Fruit fly (Drosophila melanogaster) whole organism, embryonic: ENCODE data around the gene Hsp70Ab.

Experiments
- Ada2b ChIP-seq: fragments of 200-800 bp; sonication (Bioruptor generic); IDR thresholded peaks from 2 replicates; pipeline ENCODE4 v1.3.6; 2022; ENCODE audit warnings: missing biosample characterization, missing genetic modification characterization
- Atf3 ChIP-seq: fragments of 200-800 bp; sonication (Bioruptor generic); optimal IDR thresholded peaks from 3 replicates; lab custom pipeline; 2016; ENCODE audit warnings: missing biosample characterization, missing genetic modification characterization
- CG12299 ChIP-seq: fragments of 200-800 bp; sonication (Bioruptor generic); optimal IDR thresholded peaks from 2 replicates; lab custom pipeline; 2018; ENCODE audit warnings: missing biosample characterization, mild to moderate bottlenecking, missing genetic modification characterization
- CG12391 ChIP-seq: fragments of 200-800 bp; sonication (Bioruptor generic); optimal IDR thresholded peaks from 3 replicates; lab custom pipeline; 2018; ENCODE audit warnings: missing biosample characterization, mild to moderate bottlenecking, missing genetic modification characterization, moderate library complexity
- CG15073 ChIP-seq: fragments of 200-800 bp; sonication (Bioruptor generic); optimal IDR thresholded peaks from 2 replicates; lab custom pipeline; 2016; ENCODE audit warnings: missing biosample characterization, missing genetic modification characterization
- CG15269 ChIP-seq: fragments of 200-800 bp; sonication (Bioruptor generic); optimal IDR thresholded peaks from 2 replicates; lab custom pipeline; 2018; ENCODE audit warnings: missing biosample characterization, mild to moderate bottlenecking, missing genetic modification characterization, moderate library complexity
- CG15601 ChIP-seq: fragments of 200-800 bp; sonication (Bioruptor generic); optimal IDR thresholded peaks from 3 replicates; lab custom pipeline; 2019; ENCODE audit warnings: missing biosample characterization, mild to moderate bottlenecking, missing genetic modification characterization, moderate library complexity
- CG2120 ChIP-seq: fragments of 200-800 bp; sonication (Bioruptor generic); optimal IDR thresholded peaks from 3 replicates; lab custom pipeline; 2016; ENCODE audit warnings: missing biosample characterization, missing genetic modification characterization
- CG2199 ChIP-seq: fragments of 200-800 bp; sonication (Bioruptor generic); IDR thresholded peaks from 3 replicates; pipeline ENCODE4 v1.3.6; 2022; ENCODE audit warnings: missing biosample characterization, missing genetic modification characterization
- CG2678 ChIP-seq: fragments of 200-800 bp; sonication (Bioruptor generic); optimal IDR thresholded peaks from 3 replicates; lab custom pipeline; 2019; ENCODE audit warnings: missing biosample characterization, mild to moderate bottlenecking, missing genetic modification characterization, moderate library complexity
- CG2712 ChIP-seq: fragments of 200-800 bp; optimal IDR thresholded peaks from 3 replicates; lab custom pipeline; 2019; ENCODE audit warnings: missing biosample characterization, mild to moderate bottlenecking, missing genetic modification characterization, moderate library complexity
- CG5245 ChIP-seq: fragments of 200-800 bp; sonication (Bioruptor generic); optimal IDR thresholded peaks from 3 replicates; lab custom pipeline; 2016; ENCODE audit warnings: missing biosample characterization, missing genetic modification characterization
- CG6272 ChIP-seq: fragments of 200-800 bp; sonication (Bioruptor generic); IDR thresholded peaks from 2 replicates; pipeline ENCODE4 v1.3.6; 2022; ENCODE audit warnings: missing biosample characterization, missing genetic modification characterization
- CG7372 ChIP-seq: fragments of 200-800 bp; sonication (Bioruptor generic); IDR thresholded peaks from 2 replicates; pipeline ENCODE4 v1.3.6; 2022; ENCODE audit warnings: missing biosample characterization, missing genetic modification characterization
- CG8290 ChIP-seq, 3 experiments: fragments of 200-800 bp; sonication (Bioruptor generic); optimal IDR thresholded peaks; 2 replicates each; lab custom pipeline; 2016 to 2019; ENCODE audit warnings: missing biosample characterization in 3 of 3, missing genetic modification characterization in 3 of 3, mild to moderate bottlenecking in 2 of 3, moderate library complexity in 1 of 3
- CG9609 ChIP-seq: fragments of 200-800 bp; sonication (Bioruptor generic); optimal IDR thresholded peaks from 3 replicates; lab custom pipeline; 2016; ENCODE audit warnings: missing biosample characterization, missing genetic modification characterization
- D19A ChIP-seq: fragments of 200-800 bp; optimal IDR thresholded peaks from 3 replicates; lab custom pipeline; 2019; ENCODE audit warnings: missing biosample characterization, mild to moderate bottlenecking, missing genetic modification characterization, moderate library complexity
- Dref ChIP-seq: fragments of 200-800 bp; sonication (Bioruptor generic); IDR thresholded peaks from 2 replicates; pipeline ENCODE4 v1.3.6; 2022; ENCODE audit warnings: missing biosample characterization, missing genetic modification characterization
- Elba2 ChIP-seq: fragments of 200-800 bp; sonication (Bioruptor generic); optimal IDR thresholded peaks from 3 replicates; lab custom pipeline; 2016; ENCODE audit warnings: missing biosample characterization, missing genetic modification characterization
- Ets65A ChIP-seq: fragments of 200-800 bp; sonication (Bioruptor generic); peaks from one replicate; lab custom pipeline; 2016; ENCODE audit warnings: missing biosample characterization, missing genetic modification characterization
- Fer1 ChIP-seq: fragments of 200-800 bp; sonication (Bioruptor generic); optimal IDR thresholded peaks from 2 replicates; lab custom pipeline; 2017; ENCODE audit warnings: missing biosample characterization, mild to moderate bottlenecking, missing genetic modification characterization
- Fer3 ChIP-seq: fragments of 200-800 bp; sonication (Bioruptor generic); optimal IDR thresholded peaks from 2 replicates; lab custom pipeline; 2018; ENCODE audit warnings: missing biosample characterization, mild to moderate bottlenecking, missing genetic modification characterization, moderate library complexity
- Neu2 ChIP-seq: fragments of 200-800 bp; sonication (Bioruptor generic); optimal IDR thresholded peaks from 3 replicates; lab custom pipeline; 2016; ENCODE audit warnings: missing biosample characterization, missing genetic modification characterization, borderline replicate concordance
- PHDP ChIP-seq: fragments of 200-800 bp; sonication (Bioruptor generic); optimal IDR thresholded peaks from 3 replicates; lab custom pipeline; 2018; ENCODE audit warnings: missing biosample characterization, mild to moderate bottlenecking, missing genetic modification characterization, moderate library complexity
- Pdp1 ChIP-seq, 2 experiments: fragments of 200-800 bp; sonication (Bioruptor generic); optimal IDR thresholded peaks; 3 replicates each; lab custom pipeline; 2016; ENCODE audit warnings: missing biosample characterization in 2 of 2, missing genetic modification characterization in 2 of 2, mild to moderate bottlenecking in 1 of 2, moderate library complexity in 1 of 2
- Rfx ChIP-seq: fragments of 200-800 bp; sonication (Bioruptor generic); IDR thresholded peaks from 2 replicates; pipeline ENCODE4 v1.3.6; 2022; ENCODE audit warnings: missing biosample characterization, missing genetic modification characterization
- Sin3A ChIP-seq: fragments of >200 bp; optimal IDR thresholded peaks from 2 replicates; lab custom pipeline; 2018
- Spps ChIP-seq: fragments of 200-800 bp; sonication (Bioruptor generic); optimal IDR thresholded peaks from 2 replicates; lab custom pipeline; 2018; ENCODE audit warnings: missing biosample characterization, mild to moderate bottlenecking, missing genetic modification characterization
- al ChIP-seq: fragments of 200-800 bp; sonication (Bioruptor generic); IDR thresholded peaks from 2 replicates; pipeline ENCODE4 v1.3.6; 2022; ENCODE audit warnings: missing biosample characterization, missing genetic modification characterization
- aop ChIP-seq: fragments of 200-800 bp; sonication (Bioruptor generic); IDR thresholded peaks from 2 replicates; pipeline ENCODE4 v1.3.6; 2022; ENCODE audit warnings: missing biosample characterization, missing genetic modification characterization
- cad ChIP-seq: fragments of >200 bp; optimal IDR thresholded peaks from 2 replicates; lab custom pipeline; 2017; ENCODE audit warnings: missing biosample characterization, missing genetic modification characterization
- dati ChIP-seq: fragments of 200-800 bp; sonication (Bioruptor generic); IDR thresholded peaks from 2 replicates; pipeline ENCODE4 v1.3.6; 2022; ENCODE audit warnings: missing biosample characterization, missing genetic modification characterization
- dmrt11E ChIP-seq: fragments of 200-800 bp; sonication (Bioruptor generic); optimal IDR thresholded peaks from 3 replicates; lab custom pipeline; 2018; ENCODE audit warnings: missing biosample characterization, mild to moderate bottlenecking, missing genetic modification characterization, moderate library complexity
- emc ChIP-seq: fragments of 200-800 bp; sonication (Bioruptor generic); optimal IDR thresholded peaks from 2 replicates; lab custom pipeline; 2016; ENCODE audit warnings: missing biosample characterization, missing genetic modification characterization
- grau ChIP-seq: fragments of 200-800 bp; optimal IDR thresholded peaks from 3 replicates; lab custom pipeline; 2019; ENCODE audit warnings: missing biosample characterization, mild to moderate bottlenecking, missing genetic modification characterization, moderate library complexity
- jing ChIP-seq: fragments of 200-800 bp; sonication (Bioruptor generic); optimal IDR thresholded peaks from 2 replicates; lab custom pipeline; 2018; ENCODE audit warnings: missing biosample characterization, mild to moderate bottlenecking, missing genetic modification characterization
- lmd ChIP-seq: fragments of 200-800 bp; sonication (Bioruptor generic); IDR thresholded peaks from 2 replicates; pipeline ENCODE4 v1.3.6; 2022; ENCODE audit warnings: missing biosample characterization, missing genetic modification characterization
- mirr ChIP-seq: fragments of 200-800 bp; sonication (Bioruptor generic); optimal IDR thresholded peaks from 3 replicates; lab custom pipeline; 2018; ENCODE audit warnings: missing biosample characterization, mild to moderate bottlenecking, missing genetic modification characterization
- row ChIP-seq: fragments of 200-800 bp; sonication (Bioruptor generic); IDR thresholded peaks from 3 replicates; pipeline ENCODE4 v1.3.6; 2022; ENCODE audit warnings: missing biosample characterization, missing genetic modification characterization
- run ChIP-seq: fragments of 200-800 bp; sonication (Bioruptor generic); optimal IDR thresholded peaks from 3 replicates; lab custom pipeline; 2018; ENCODE audit warnings: missing biosample characterization, mild to moderate bottlenecking, missing genetic modification characterization
- sc ChIP-seq, 3 experiments: fragments of >200 bp in 2 of 3; fragments of 200-800 bp in 1 of 3; sonication (Bioruptor generic) in 1 of 3; optimal IDR thresholded peaks; 2 replicates in 2 of 3; 3 replicates in 1 of 3; lab custom pipeline; 2017; ENCODE audit warnings: mild to moderate bottlenecking in 1 of 3, missing biosample characterization in 1 of 3, missing genetic modification characterization in 1 of 3, missing genetic modification reagents in 1 of 3
- sens ChIP-seq: fragments of 200-800 bp; sonication (Bioruptor generic); peaks from one replicate; lab custom pipeline; 2016; ENCODE audit warnings: missing biosample characterization, missing genetic modification characterization
- sens-2 ChIP-seq: fragments of 200-800 bp; sonication (Bioruptor generic); IDR thresholded peaks from 2 replicates; pipeline ENCODE4 v1.3.6; 2022; ENCODE audit warnings: missing biosample characterization, missing genetic modification characterization
- sisA ChIP-seq: fragments of 200-800 bp; sonication (Bioruptor generic); IDR thresholded peaks from 2 replicates; pipeline ENCODE4 v1.3.6; 2022; ENCODE audit warnings: missing biosample characterization, missing genetic modification characterization
- sr ChIP-seq: fragments of 200-800 bp; sonication (Bioruptor generic); IDR thresholded peaks from 3 replicates; pipeline ENCODE4 v1.3.6; 2022; ENCODE audit warnings: missing biosample characterization, missing genetic modification characterization
- trh ChIP-seq: fragments of 200-800 bp; sonication (Bioruptor generic); optimal IDR thresholded peaks from 2 replicates; lab custom pipeline; 2016; ENCODE audit warnings: missing biosample characterization, missing genetic modification characterization
- tup ChIP-seq: fragments of 200-800 bp; sonication (Bioruptor generic); optimal IDR thresholded peaks from 2 replicates; lab custom pipeline; 2016; ENCODE audit warnings: missing biosample characterization, mild to moderate bottlenecking, missing genetic modification characterization, moderate library complexity

The Hsp70Ab gene

dm6 chr3R:11947079-11947869, 11.1 kb upstream of the Hsp70Ab start (continued):
- peak; percentile 56 for TF ChIP-seq lmd (GFP tag; lab: Robert Waterston, UW)
- no peak for TF ChIP-seq Dref
- TF ChIP-seq dati (GFP tag; lab: Robert Waterston, UW) = no peak
- TF ChIP-seq CG8290 (GFP tag; optimal IDR thresholded peaks at IDR 0.05; lab: Kevin White, UChicago) = no peak
- peak in 1 of 2 experiments; percentile 73 for TF ChIP-seq CG8290 (tag; optimal IDR thresholded peaks at IDR 0.05; lab: Kevin White, UChicago)
- no peak for TF ChIP-seq cad (GFP tag; lab: Kevin White, UChicago)
- TF ChIP-seq sc (optimal IDR thresholded peaks at IDR 0.05; lab: Kevin White, UChicago) = no peak
- TF ChIP-seq sc (GFP tag; optimal IDR thresholded peaks at IDR 0.05; lab: Kevin White, UChicago) = no peak
- peak; percentile 62 for TF ChIP-seq Ets65A (GFP tag; lab: Kevin White, UChicago)
- no peak for TF ChIP-seq run (tag; lab: Kevin White, UChicago)
- no peak for TF ChIP-seq dmrt11E (tag; lab: Kevin White, UChicago)
- peak; percentile 84 for TF ChIP-seq grau
- peak; percentile 29; the same call in 1 of the 2 replicates for TF ChIP-seq al (GFP tag; lab: Robert Waterston, UW)
- TF ChIP-seq Sin3A = no peak
- TF ChIP-seq PHDP = peak; percentile 2
- no peak for TF ChIP-seq jing (GFP tag; lab: Kevin White, UChicago)
- TF ChIP-seq Spps (tag; lab: Kevin White, UChicago) = no peak
- no peak for TF ChIP-seq Fer1 (GFP tag; lab: Kevin White, UChicago)
- TF ChIP-seq mirr (GFP tag; lab: Kevin White, UChicago) = no peak
- no peak for TF ChIP-seq sens-2 (GFP tag; lab: Robert Waterston, UW)
- 0 out of 2 replicates have a peak, but pooled peaks have one; percentile 17 for TF ChIP-seq Ada2b (GFP tag; lab: Robert Waterston, UW)
- no peak for TF ChIP-seq tup
- TF ChIP-seq Atf3 (GFP tag; lab: Kevin White, UChicago) = no peak
- no peak for TF ChIP-seq emc (GFP tag; lab: Kevin White, UChicago)
- TF ChIP-seq CG9609 (GFP tag; lab: Kevin White, UChicago) = no peak
- TF ChIP-seq D19A (tag; lab: Kevin White, UChicago) = no peak
- no peak for TF ChIP-seq CG15269 (tag; lab: Kevin White, UChicago)
- no peak for TF ChIP-seq CG5245 (GFP tag; lab: Kevin White, UChicago)
- peak; percentile 56 for TF ChIP-seq row (GFP tag; lab: Robert Waterston, UW)
- no peak for TF ChIP-seq CG15601 (tag; lab: Kevin White, UChicago)
- TF ChIP-seq CG12391 = no peak
- TF ChIP-seq CG7372 (GFP tag; lab: Robert Waterston, UW) = no peak
- TF ChIP-seq Rfx (GFP tag; lab: Robert Waterston, UW) = peak; percentile 64
- TF ChIP-seq, all 482 proteins: peak for 79

- TF ChIP-seq CG12299 (tag; lab: Kevin White, UChicago) = no peak
- TF ChIP-seq sr = peak; percentile 57
- no peak for TF ChIP-seq trh (GFP tag; lab: Kevin White, UChicago)
- no peak for TF ChIP-seq aop (GFP tag; lab: Robert Waterston, UW)
- TF ChIP-seq Elba2 (GFP tag; lab: Kevin White, UChicago) = no peak
- no peak for TF ChIP-seq sisA (GFP tag; lab: Robert Waterston, UW)
- TF ChIP-seq sens (GFP tag; lab: Kevin White, UChicago) = peak; percentile 59
- no peak for TF ChIP-seq CG12391
- TF ChIP-seq Fer3 = no peak
- no peak for TF ChIP-seq CG2199 (GFP tag; lab: Robert Waterston, UW)
- TF ChIP-seq CG6272 (GFP tag; lab: Robert Waterston, UW) = no peak
- TF ChIP-seq CG2678 (tag; lab: Kevin White, UChicago) = no peak
- peak in 1 of 2 experiments; percentile 66 for TF ChIP-seq Pdp1 (GFP tag; optimal IDR thresholded peaks at IDR 0.05; lab: Kevin White, UChicago)
- no peak for TF ChIP-seq CG2712 (tag; lab: Kevin White, UChicago)
- no peak for TF ChIP-seq CG15073 (GFP tag; lab: Kevin White, UChicago)
- TF ChIP-seq CG2120 (GFP tag; lab: Kevin White, UChicago) = no peak
- no peak for TF ChIP-seq Neu2 (GFP tag; lab: Kevin White, UChicago)
- TF ChIP-seq, all 482 proteins: peak for 3
These were observed 10.4 kb upstream of the Hsp70Ab start for dm6 chr3R:11947959-11948358.
